Fruit fly (Drosophila melanogaster): Measurements from ENCODE around the gene CG12320.

Gene CG12320

DNA sequence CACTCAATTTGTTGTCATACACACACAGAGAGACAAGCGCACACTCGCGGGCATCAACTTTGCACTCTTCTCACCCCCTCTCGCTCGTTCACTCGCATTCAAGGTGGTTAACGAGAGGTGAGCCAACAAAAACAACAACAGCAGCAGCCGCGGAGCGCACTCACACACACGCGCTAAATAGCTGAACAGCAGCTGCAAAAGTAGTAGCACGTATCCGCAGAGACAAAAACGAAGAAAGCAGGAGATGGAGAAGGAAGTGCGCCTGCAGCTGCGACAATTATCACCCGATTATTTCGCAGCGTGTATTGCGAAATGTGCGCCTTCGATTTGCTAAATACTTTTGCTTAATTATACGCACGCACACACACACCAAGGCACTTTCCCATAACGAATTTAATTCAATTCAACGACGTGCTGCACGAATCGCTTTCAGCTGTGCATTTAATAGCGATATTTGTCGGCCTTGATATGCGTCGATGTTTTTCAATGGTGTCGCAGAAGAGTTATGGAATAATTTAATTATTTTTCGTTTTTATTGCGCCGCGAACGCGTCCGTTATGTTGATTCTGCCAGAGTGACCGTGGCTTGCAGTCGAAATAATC lies 45.9 kb upstream of the CG12320 start (continued):
- no peak for TF ChIP-seq fd85E (GFP tag; optimal IDR thresholded peaks at IDR 0.05)
- TF ChIP-seq svp (GFP tag) = peak; percentile 70
- peak; percentile 50 for TF ChIP-seq Lpt (GFP tag; optimal IDR thresholded peaks at IDR 0.05)
- no peak for TF ChIP-seq fd59A (GFP tag; optimal IDR thresholded peaks at IDR 0.05)
- TF ChIP-seq Sox102F (GFP tag; optimal IDR thresholded peaks at IDR 0.05) = no peak
- peak; percentile 13 for TF ChIP-seq CG8632 (GFP tag; optimal IDR thresholded peaks at IDR 0.05)
- TF ChIP-seq CG11902 (GFP tag; optimal IDR thresholded peaks at IDR 0.05) = no peak
- TF ChIP-seq CG6808 (GFP tag; optimal IDR thresholded peaks at IDR 0.05) = no peak
- peak; percentile 19 for TF ChIP-seq achi (GFP tag; optimal IDR thresholded peaks at IDR 0.05)
- peak; percentile 56 to 72 for TF ChIP-seq ss (GFP tag; optimal IDR thresholded peaks at IDR 0.05)
- peak; percentile 18 for TF ChIP-seq esn (GFP tag; optimal IDR thresholded peaks at IDR 0.05)
- TF ChIP-seq spab (GFP tag; optimal IDR thresholded peaks at IDR 0.05) = no peak
- peak; percentile 5 for TF ChIP-seq pdm3 (GFP tag; optimal IDR thresholded peaks at IDR 0.05)
- peak; percentile 56 for TF ChIP-seq CG15336 (GFP tag; IDR thresholded peaks at IDR 0.05)
- TF ChIP-seq vri (GFP tag; optimal IDR thresholded peaks at IDR 0.05) = peak; percentile 51
- TF ChIP-seq CG11762 (GFP tag; optimal IDR thresholded peaks at IDR 0.05; ENCODE audit: insufficient read depth) = no peak
- peak; percentile 45 for TF ChIP-seq Gug (GFP tag; IDR thresholded peaks at IDR 0.05)
- TF ChIP-seq Smox (GFP tag; optimal IDR thresholded peaks at IDR 0.05) = no peak
- TF ChIP-seq Hr38 (GFP tag; optimal IDR thresholded peaks at IDR 0.05) = no peak
- TF ChIP-seq Eip75B (GFP tag; optimal IDR thresholded peaks at IDR 0.05) = no peak
- no peak for TF ChIP-seq Ets96B (tag; optimal IDR thresholded peaks at IDR 0.05)
- TF ChIP-seq CG3919 (GFP tag; optimal IDR thresholded peaks at IDR 0.05) = peak; percentile 38
- peak; percentile 36 for TF ChIP-seq CG9139 (GFP tag; optimal IDR thresholded peaks at IDR 0.05)
- no peak for TF ChIP-seq CG11294 (GFP tag; IDR thresholded peaks at IDR 0.05)

- TF ChIP-seq CG32006 (GFP tag; optimal IDR thresholded peaks at IDR 0.05) = peak; percentile 65
- no peak for TF ChIP-seq topi (GFP tag; optimal IDR thresholded peaks at IDR 0.05)
- no peak for TF ChIP-seq Blimp-1 (GFP tag; optimal IDR thresholded peaks at IDR 0.05)
- no peak for TF ChIP-seq Hr38 (GFP tag; optimal IDR thresholded peaks at IDR 0.05)
- no peak for TF ChIP-seq Ets21C (GFP tag; optimal IDR thresholded peaks at IDR 0.05)
- TF ChIP-seq ss (GFP tag; optimal IDR thresholded peaks at IDR 0.05) = no peak
- TF ChIP-seq cyc (GFP tag; optimal IDR thresholded peaks at IDR 0.05) = no peak
- TF ChIP-seq eg (GFP tag; IDR thresholded peaks at IDR 0.05) = peak; percentile 58; the same call in 2 of the 3 replicates
- peak; percentile 52 for TF ChIP-seq fkh (GFP tag; optimal IDR thresholded peaks at IDR 0.05)
- peak; percentile 47; the same call in 1 of the 2 replicates for TF ChIP-seq CG15336 (GFP tag; IDR thresholded peaks at IDR 0.05)
- TF ChIP-seq Hr39 (GFP tag; optimal IDR thresholded peaks at IDR 0.05) = no peak
- TF ChIP-seq CG1621 (tag; optimal IDR thresholded peaks at IDR 0.05) = no peak
- TF ChIP-seq pdm3 (GFP tag; optimal IDR thresholded peaks at IDR 0.05) = no peak
- TF ChIP-seq CG6808 (GFP tag; optimal IDR thresholded peaks at IDR 0.05) = no peak
- peak in 1 of 2 experiments; percentile 19 for TF ChIP-seq salr (GFP tag; optimal IDR thresholded peaks at IDR 0.05)
- TF ChIP-seq dsx (GFP tag; optimal IDR thresholded peaks at IDR 0.05; ENCODE audit: poor library complexity, severe bottlenecking) = no peak
- no peak for TF ChIP-seq lz (GFP tag; optimal IDR thresholded peaks at IDR 0.05)
- TF ChIP-seq Sox15 (GFP tag; optimal IDR thresholded peaks at IDR 0.05) = no peak
- TF ChIP-seq CG7368 (GFP tag; optimal IDR thresholded peaks at IDR 0.05) = peak; percentile 4
- no peak for TF ChIP-seq CG11762 (GFP tag; optimal IDR thresholded peaks at IDR 0.05; ENCODE audit: insufficient read depth)
- TF ChIP-seq CG8319 (GFP tag; optimal IDR thresholded peaks at IDR 0.05) = no peak
- peak; percentile 6 for TF ChIP-seq fd59A (GFP tag; optimal IDR thresholded peaks at IDR 0.05)
- TF ChIP-seq CG6163 (GFP tag; IDR thresholded peaks at IDR 0.05) = peak; percentile 57; the same call in 1 of the 3 replicates
- peak; percentile 41; the same call in 1 of the 2 replicates for TF ChIP-seq Gug (GFP tag; IDR thresholded peaks at IDR 0.05)
- peak; percentile 40 for TF ChIP-seq Eip78C (GFP tag)
- TF ChIP-seq svp (GFP tag) = peak; percentile 67
- no peak for TF ChIP-seq spab (GFP tag; optimal IDR thresholded peaks at IDR 0.05)
- peak; percentile 26 for TF ChIP-seq CG10669 (GFP tag; optimal IDR thresholded peaks at IDR 0.05)
- TF ChIP-seq acj6 (GFP tag; optimal IDR thresholded peaks at IDR 0.05) = peak; percentile 12
- peak; percentile 18 for TF ChIP-seq CG8632 (GFP tag; optimal IDR thresholded peaks at IDR 0.05)
- no peak for TF ChIP-seq CG6792 (GFP tag; optimal IDR thresholded peaks at IDR 0.05)
- TF ChIP-seq Ets96B (tag; optimal IDR thresholded peaks at IDR 0.05) = no peak
- TF ChIP-seq esn (GFP tag; optimal IDR thresholded peaks at IDR 0.05) = no peak
- no peak for TF ChIP-seq CG16779 (tag; optimal IDR thresholded peaks at IDR 0.05)
- TF ChIP-seq Sox14 (GFP tag; optimal IDR thresholded peaks at IDR 0.05) = peak; percentile 37
Observed at dm6 chr3R:18297444-18298297, 45.1 kb upstream of the CG12320 start.

Data from whole organism, prepupa.